Worm (Caenorhabditis elegans): ENCODE data around the gene Y69E1A.3.

The Y69E1A.3 gene

DNA sequence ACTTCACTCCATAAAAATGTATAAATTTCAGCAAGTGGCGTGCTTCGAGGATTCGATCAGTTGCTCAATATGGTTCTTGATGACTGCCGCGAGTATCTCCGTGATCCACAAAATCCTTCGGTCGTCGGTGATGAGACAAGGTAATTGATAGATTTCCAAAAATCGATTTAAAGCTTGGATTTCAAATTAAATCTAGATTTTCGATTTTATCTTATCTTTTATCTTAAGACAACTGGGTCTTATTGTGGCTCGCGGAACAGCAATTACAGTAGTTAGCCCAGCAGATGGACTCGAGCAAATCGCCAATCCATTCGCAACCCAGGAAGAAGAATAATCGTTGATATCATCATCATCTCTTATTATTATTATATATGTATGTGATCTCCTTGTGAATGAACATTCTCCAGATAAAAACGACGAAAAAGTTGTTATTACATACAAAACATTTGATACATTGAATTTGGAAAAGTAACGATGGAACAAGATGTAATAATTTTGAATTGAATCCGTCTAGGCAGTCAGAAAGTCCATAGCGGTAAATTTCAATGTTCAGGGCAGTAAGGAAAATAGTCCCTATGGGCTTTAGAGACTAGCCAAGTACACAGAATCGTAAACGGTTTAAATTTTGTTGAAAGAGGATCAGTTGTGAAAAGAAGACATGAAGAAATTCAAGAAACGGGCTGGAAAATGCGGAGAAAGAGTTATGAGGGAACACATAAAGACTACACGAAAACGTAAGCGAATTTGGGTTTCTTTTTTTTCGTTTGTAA, 18.1 kb upstream of the Y69E1A.3 start (continued):
- TF ChIP-seq attf-3 (GFP tag; conservative IDR thresholded peaks at IDR 0.05): no peak
- TF ChIP-seq athp-1 (tag; optimal IDR thresholded peaks at IDR 0.05): peak; percentile 90
- no peak for TF ChIP-seq ceh-91 (GFP tag; IDR thresholded peaks at IDR 0.05)
- TF ChIP-seq ztf-28 (GFP tag; IDR thresholded peaks at IDR 0.05): no peak
- TF ChIP-seq ets-4 (GFP tag; optimal IDR thresholded peaks at IDR 0.05): peak; percentile 14
- TF ChIP-seq B0035.1 (tag; optimal IDR thresholded peaks at IDR 0.05): peak; percentile 33
- TF ChIP-seq nhr-120 (GFP tag; IDR thresholded peaks at IDR 0.05): no peak
- TF ChIP-seq zim-3 (tag; optimal IDR thresholded peaks at IDR 0.05): peak; percentile 81
- TF ChIP-seq Y95B8A.8 (GFP tag; IDR thresholded peaks at IDR 0.05): peak; percentile 67
- no peak for TF ChIP-seq akir-1 (GFP tag; optimal IDR thresholded peaks at IDR 0.05)
- TF ChIP-seq dpff-1 (tag; optimal IDR thresholded peaks at IDR 0.05): peak; percentile 69
- no peak for TF ChIP-seq lsl-1 (GFP tag; optimal IDR thresholded peaks at IDR 0.05)
- TF ChIP-seq snpc-1.1 (tag; optimal IDR thresholded peaks at IDR 0.05; ENCODE audit: insufficient read depth): no peak
- TF ChIP-seq bed-1 (GFP tag; IDR thresholded peaks at IDR 0.05): 0 out of 2 replicates have a peak, but pooled peaks have one; percentile 19
- peak; percentile 0 for TF ChIP-seq nhr-80 (tag; optimal IDR thresholded peaks at IDR 0.05)
- peak; percentile 81 for TF ChIP-seq nfyb-1 (GFP tag; IDR thresholded peaks at IDR 0.05)
- TF ChIP-seq aptf-3 (GFP tag; IDR thresholded peaks at IDR 0.05): no peak; the same call in 1 of the 2 replicates
- TF ChIP-seq somi-1 (GFP tag; optimal IDR thresholded peaks at IDR 0.05): no peak
- TF ChIP-seq B0261.1 (tag; optimal IDR thresholded peaks at IDR 0.05): peak; percentile 3
- peak; percentile 16 for TF ChIP-seq mel-28 (tag; optimal IDR thresholded peaks at IDR 0.05; ENCODE audit: borderline replicate concordance)
- peak in 1 of 2 experiments; percentile 56 for TF ChIP-seq let-607 (tag; optimal IDR thresholded peaks at IDR 0.05)
- peak; percentile 83 for TF ChIP-seq tlf-1 (GFP tag; optimal IDR thresholded peaks at IDR 0.05)
- TF ChIP-seq madf-3 (GFP tag; IDR thresholded peaks at IDR 0.05): no peak
- TF ChIP-seq nhr-179 (tag; optimal IDR thresholded peaks at IDR 0.05): no peak
- TF ChIP-seq madf-10 (tag; optimal IDR thresholded peaks at IDR 0.05): peak; percentile 6
- TF ChIP-seq snpc-4 (GFP tag; optimal IDR thresholded peaks at IDR 0.05): no peak
- peak in 2 of 4 experiments; percentile 10 to 11 for TF ChIP-seq snpc-4 (tag; optimal IDR thresholded peaks at IDR 0.05)
- no peak for TF ChIP-seq ztf-26 (tag; optimal IDR thresholded peaks at IDR 0.05)
- peak; percentile 22; the same call in 1 of the 2 replicates for TF ChIP-seq hmg-1.2 (GFP tag; IDR thresholded peaks at IDR 0.05)
- peak; percentile 14 for TF ChIP-seq unc-130 (GFP tag; optimal IDR thresholded peaks at IDR 0.05)
- peak; percentile 91 for TF ChIP-seq Y53G8AR.9 (GFP tag; conservative IDR thresholded peaks at IDR 0.05)
- TF ChIP-seq F57C9.4 (tag; optimal IDR thresholded peaks at IDR 0.05): peak; percentile 5
- TF ChIP-seq die-1 (tag; optimal IDR thresholded peaks at IDR 0.05): peak; percentile 42
- peak; percentile 61 for TF ChIP-seq K12H6.12 (tag; optimal IDR thresholded peaks at IDR 0.05)
- TF ChIP-seq madf-6 (GFP tag; IDR thresholded peaks at IDR 0.05): peak; percentile 41
- peak; percentile 40; the same call in 1 of the 2 replicates for TF ChIP-seq egl-44 (GFP tag; IDR thresholded peaks at IDR 0.05)
- TF ChIP-seq Y56A3A.18 (GFP tag; IDR thresholded peaks at IDR 0.05): peak; percentile 90
- TF ChIP-seq rcor-1 (GFP tag; IDR thresholded peaks at IDR 0.05): 0 out of 2 replicates have a peak, but pooled peaks have one; percentile 25
- 0 out of 2 replicates have a peak, but pooled peaks have one; percentile 40 for TF ChIP-seq C06A6.2 (GFP tag; conservative IDR thresholded peaks at IDR 0.05)
- TF ChIP-seq ceh-79 (tag; optimal IDR thresholded peaks at IDR 0.05): peak; percentile 71
- TF ChIP-seq ztf-6 (GFP tag; IDR thresholded peaks at IDR 0.05): no peak
- peak; percentile 43; the same call in 1 of the 2 replicates for TF ChIP-seq let-526 (GFP tag; IDR thresholded peaks at IDR 0.05)
- peak; percentile 12 for TF ChIP-seq ZK185.1 (tag; optimal IDR thresholded peaks at IDR 0.05; ENCODE audit: poor library complexity, severe bottlenecking)
- peak; percentile 84 for TF ChIP-seq B0336.3 (GFP tag; IDR thresholded peaks at IDR 0.05)
- TF ChIP-seq fkh-3 (tag; optimal IDR thresholded peaks at IDR 0.05): peak; percentile 35
- TF ChIP-seq Y67H2A.10 (GFP tag; conservative IDR thresholded peaks at IDR 0.05): 0 out of 2 replicates have a peak, but pooled peaks have one; percentile 27

Measured in whole organism, young adult.